Worm (Caenorhabditis elegans): ENCODE measurements around the gene srgp-1.

Gene srgp-1

ce11 chrIV:11592165-11592564 lies 21.9 kb downstream of the srgp-1 start, which contains the start of gene spe-36:
spe-36 (minus strand) TSS chrIV:11592265.
- no peak for TF ChIP-seq ceh-43 (GFP tag; optimal IDR thresholded peaks at IDR 0.05)
- TF ChIP-seq ham-2 (GFP tag; optimal IDR thresholded peaks at IDR 0.05) = no peak
- no peak for TF ChIP-seq unc-62 (GFP tag; optimal IDR thresholded peaks at IDR 0.05)

ce11 chrIV:11592820-11593219 lies 22.5 kb downstream of the srgp-1 start:
- TF ChIP-seq lsy-2 (tag; optimal IDR thresholded peaks at IDR 0.05) (peak; percentile 6), sptf-1 (tag; optimal IDR thresholded peaks at IDR 0.05) (peak; percentile 24), mep-1 (tag; optimal IDR thresholded peaks at IDR 0.05) (peak; percentile 8), ces-1 (GFP tag; optimal IDR thresholded peaks at IDR 0.05) (peak; percentile 10), ham-2 (GFP tag; optimal IDR thresholded peaks at IDR 0.05) (no peak), hlh-1 (tag; optimal IDR thresholded peaks at IDR 0.05) (no peak)

ce11 chrIV:11593415-11594190 lies 23.3 kb downstream of the srgp-1 start, which contains the start of gene F40F11.3:
F40F11.3 (minus strand) TSS chrIV:11594003.
- TF ChIP-seq cnd-1 (tag; optimal IDR thresholded peaks at IDR 0.05) (peak; percentile 65), nhr-2 (tag; optimal IDR thresholded peaks at IDR 0.05) (peak; percentile 35), unc-62 (GFP tag; optimal IDR thresholded peaks at IDR 0.05) (peak; percentile 87), ceh-83 (GFP tag; optimal IDR thresholded peaks at IDR 0.05) (no peak), unc-39 (tag; optimal IDR thresholded peaks at IDR 0.05) (no peak), unc-120 (tag; optimal IDR thresholded peaks at IDR 0.05; ENCODE audit: poor library complexity, severe bottlenecking) (peak; percentile 43), ceh-39 (tag; optimal IDR thresholded peaks at IDR 0.05) (peak; percentile 53), nhr-12 (tag; optimal IDR thresholded peaks at IDR 0.05) (no peak), lin-13 (tag; optimal IDR thresholded peaks at IDR 0.05) (peak; percentile 11), zip-8 (tag; optimal IDR thresholded peaks at IDR 0.05) (peak; percentile 32), snpc-4 (tag; optimal IDR thresholded peaks at IDR 0.05) (no peak), elt-3 (tag; optimal IDR thresholded peaks at IDR 0.05) (no peak), ham-2 (GFP tag; optimal IDR thresholded peaks at IDR 0.05) (peak; percentile 59), hlh-1 (tag; optimal IDR thresholded peaks at IDR 0.05) (peak; percentile 64), pha-4 (tag; optimal IDR thresholded peaks at IDR 0.05) (peak; percentile 98), M03D4.4 (tag; optimal IDR thresholded peaks at IDR 0.05) (no peak), ces-1 (GFP tag; optimal IDR thresholded peaks at IDR 0.05) (peak; percentile 96), lin-32 (GFP tag; optimal IDR thresholded peaks at IDR 0.05) (peak; percentile 50), sem-2 (GFP tag; optimal IDR thresholded peaks at IDR 0.05) (no peak), nhr-28 (tag; optimal IDR thresholded peaks at IDR 0.05) (peak; percentile 15), nhr-237 (tag; optimal IDR thresholded peaks at IDR 0.05) (peak; percentile 90), mep-1 (tag; optimal IDR thresholded peaks at IDR 0.05) (peak; percentile 79), mls-2 (tag; optimal IDR thresholded peaks at IDR 0.05) (peak; percentile 45), drap-1 (GFP tag; optimal IDR thresholded peaks at IDR 0.05) (peak; percentile 58), bed-3 (GFP tag; optimal IDR thresholded peaks at IDR 0.05) (peak; percentile 24), mab-5 (tag; optimal IDR thresholded peaks at IDR 0.05) (peak; percentile 12)

ce11 chrIV:11594191-11594673 lies 23.9 kb downstream of the srgp-1 start, which contains the start of gene mig-38:
mig-38 (plus strand) TSS chrIV:11594244.
- TF ChIP-seq unc-120 (tag; optimal IDR thresholded peaks at IDR 0.05; ENCODE audit: poor library complexity, severe bottlenecking) = peak; percentile 37
- TF ChIP-seq elt-3 (tag; optimal IDR thresholded peaks at IDR 0.05) = no peak
- peak; percentile 33 for TF ChIP-seq sptf-1 (tag; optimal IDR thresholded peaks at IDR 0.05)
- TF ChIP-seq drap-1 (GFP tag; optimal IDR thresholded peaks at IDR 0.05) = peak; percentile 40
- no peak for TF ChIP-seq mep-1 (tag; optimal IDR thresholded peaks at IDR 0.05)
- no peak for TF ChIP-seq ztf-11 (tag; optimal IDR thresholded peaks at IDR 0.05)
- peak; percentile 13 for TF ChIP-seq cnd-1 (tag; optimal IDR thresholded peaks at IDR 0.05)
- no peak for TF ChIP-seq tbx-8 (GFP tag; optimal IDR thresholded peaks at IDR 0.05)
- TF ChIP-seq ces-1 (GFP tag; optimal IDR thresholded peaks at IDR 0.05) = peak; percentile 40

- no peak for TF ChIP-seq ceh-83 (GFP tag; optimal IDR thresholded peaks at IDR 0.05)
- TF ChIP-seq ces-1 (GFP tag; optimal IDR thresholded peaks at IDR 0.05) = no peak
These were observed 26.8 kb downstream of the srgp-1 start for ce11 chrIV:11597079-11597478.
